Worm (Caenorhabditis elegans) whole organism, L1 larva: ENCODE results near the gene nhr-45.

Experiments
- ama-1 ChIP-seq: fragments of 150-350 bp; optimal IDR thresholded peaks from 2 replicates; lab custom pipeline; 2014
- fkh-10 ChIP-seq: sonication (generic microtip); optimal IDR thresholded peaks from 2 replicates; lab custom pipeline; 2017; ENCODE audit warnings: missing biosample characterization, missing genetic modification reagents, missing genetic modification characterization
- lin-13 ChIP-seq: fragments of 150-350 bp; optimal IDR thresholded peaks from 2 replicates; lab custom pipeline; 2014; ENCODE audit warnings: missing biosample characterization, missing genetic modification reagents, missing genetic modification characterization
- lin-15B ChIP-seq: fragments of 150-350 bp; sonication (generic microtip); optimal IDR thresholded peaks from 3 replicates; lab custom pipeline; 2014; ENCODE audit warnings: missing biosample characterization, missing genetic modification characterization
- nhr-90 ChIP-seq: sonication (generic microtip); optimal IDR thresholded peaks from 2 replicates; lab custom pipeline; 2016; ENCODE audit warnings: mild to moderate bottlenecking, missing genetic modification characterization, missing compliant biosample characterization; ENCODE audit not compliant: poor library complexity
- snpc-4 ChIP-seq: fragments of 150-350 bp; optimal IDR thresholded peaks from 2 replicates; lab custom pipeline; 2014; ENCODE audit warnings: missing biosample characterization, missing genetic modification characterization

ce11 chrX:4625080-4625479, 35.0 kb downstream of the nhr-45 start:
- TF ChIP-seq fkh-10 (GFP tag; lab: Kevin White, UChicago): no peak
- TF ChIP-seq lin-15B: no peak
- TF ChIP-seq nhr-90 (tag; lab: Kevin White, UChicago): no peak
- TF ChIP-seq ama-1: no peak
- TF ChIP-seq snpc-4 (tag; lab: Kevin White, UChicago): no peak
- TF ChIP-seq lin-13 (GFP tag; lab: Kevin White, UChicago): no peak
